Worm (Caenorhabditis elegans): Measurements from ENCODE around the gene F14F9.3.

Gene F14F9.3

DNA sequence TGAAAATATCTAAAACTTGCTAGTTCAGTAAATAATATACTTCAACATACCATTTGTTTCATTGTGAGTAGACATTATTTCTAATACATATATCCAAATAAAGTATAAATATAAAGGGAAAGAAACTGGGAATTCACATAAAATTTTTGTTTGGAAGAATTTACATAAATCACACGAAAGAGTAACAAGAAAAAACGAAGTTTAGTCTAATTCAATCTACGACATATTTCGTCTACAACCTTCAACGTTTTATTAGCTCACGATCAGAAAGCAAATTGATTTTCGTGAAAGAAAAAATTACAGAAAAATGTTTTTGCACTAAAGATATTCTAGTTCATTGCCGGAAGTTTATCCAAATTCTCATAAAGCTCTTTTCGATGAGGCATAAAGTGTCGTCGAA is 41.0 kb upstream of the F14F9.3 start, which contains the start of gene C04F5.2 (continued):
- TF ChIP-seq ceh-88 (GFP tag; IDR thresholded peaks at IDR 0.05) (no peak), pqm-1 (tag; optimal IDR thresholded peaks at IDR 0.05) (no peak), dpl-1 (GFP tag; optimal IDR thresholded peaks at IDR 0.05) (no peak), nhr-85 (tag) (no peak)

DNA sequence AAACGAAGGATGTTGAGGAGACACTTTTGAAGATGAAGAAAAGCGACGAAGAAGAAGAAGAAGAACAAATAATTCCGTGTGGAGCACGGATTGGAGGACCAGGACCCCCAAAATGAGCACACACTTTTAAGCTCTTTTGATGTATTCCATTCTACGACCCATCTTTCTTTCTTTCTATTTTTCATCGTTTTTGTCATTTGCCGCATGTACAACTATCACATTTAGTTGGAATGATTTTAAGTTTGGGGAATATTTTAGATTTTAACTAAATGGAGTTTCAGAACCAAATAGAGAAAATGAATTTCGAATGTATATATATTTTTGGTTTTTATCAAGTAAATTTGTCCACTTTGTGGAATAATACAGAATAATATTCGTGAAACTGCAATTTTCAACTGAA is 39.1 kb upstream of the F14F9.3 start, which contains the start of gene unc-46:
Gene unc-46 (minus strand): TSS at position 101 of the 400 bp plus-strand sequence.
- TF ChIP-seq ceh-88 (GFP tag; IDR thresholded peaks at IDR 0.05) (no peak), ets-5 (GFP tag; IDR thresholded peaks at IDR 0.05) (no peak), nhr-11 (tag; optimal IDR thresholded peaks at IDR 0.05) (no peak), efl-1 (optimal IDR thresholded peaks at IDR 0.05) (no peak), efl-1 (GFP tag; optimal IDR thresholded peaks at IDR 0.05 in 1 of 2) (peak in 1 of 2 experiments; percentile 72)

DNA sequence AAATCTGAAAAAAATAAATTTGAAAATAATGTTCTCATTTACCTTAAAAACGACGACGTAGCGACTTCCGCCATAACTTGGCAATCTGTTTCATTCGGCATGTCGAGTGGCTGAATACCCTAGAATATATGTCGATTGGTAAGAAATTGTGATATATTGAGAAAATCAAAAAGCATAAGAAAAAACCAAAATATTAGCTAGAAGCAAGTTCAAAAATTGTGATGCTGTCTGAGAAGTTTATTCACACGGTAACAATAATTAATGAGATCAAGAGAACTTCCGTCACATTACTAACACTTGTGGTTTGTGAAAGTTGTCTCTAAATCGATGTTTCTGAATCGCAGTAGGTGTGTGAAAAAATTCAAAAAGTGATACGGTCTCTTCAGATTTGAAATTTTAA is 36.0 kb upstream of the F14F9.3 start, which contains the start of gene srab-1:
Gene srab-1 (minus strand): TSS at position 101 of the 400 bp plus-strand sequence.
- TF ChIP-seq C34B4.2 (tag; optimal IDR thresholded peaks at IDR 0.05) (no peak), alr-1 (tag; optimal IDR thresholded peaks at IDR 0.05; ENCODE audit: borderline replicate concordance) (no peak), unc-86 (tag; optimal IDR thresholded peaks at IDR 0.05) (no peak), jun-1 (tag; optimal IDR thresholded peaks at IDR 0.05) (no peak), unc-130 (tag; optimal IDR thresholded peaks at IDR 0.05) (no peak), snu-23 (GFP tag; optimal IDR thresholded peaks at IDR 0.05) (no peak), ceh-8 (GFP tag; optimal IDR thresholded peaks at IDR 0.05) (no peak)

DNA sequence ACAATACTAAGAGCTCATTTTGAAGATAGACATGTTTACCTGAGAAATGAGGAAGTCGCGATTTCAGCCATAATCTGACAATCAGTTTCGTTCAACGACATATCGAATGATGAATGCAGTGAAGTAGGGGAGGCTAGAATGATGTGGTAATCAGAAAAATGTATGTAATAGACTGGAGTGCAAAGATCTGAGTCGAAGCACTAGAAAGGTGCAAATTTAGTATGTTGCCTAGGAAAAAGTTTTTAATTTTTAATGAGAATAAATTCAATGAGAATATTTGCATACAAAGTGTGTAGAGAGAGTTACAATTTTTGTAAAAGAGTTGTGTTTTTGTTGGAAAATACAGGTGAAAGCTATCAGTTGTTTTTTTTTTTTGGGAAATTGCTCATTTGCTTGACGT is 33.1 kb upstream of the F14F9.3 start, which contains the start of gene srab-2:
Gene srab-2 (minus strand): TSS at position 101 of the 400 bp plus-strand sequence.
- TF ChIP-seq unc-62 (GFP tag; optimal IDR thresholded peaks at IDR 0.05) (no peak), ces-1 (GFP tag; optimal IDR thresholded peaks at IDR 0.05) (no peak), nhr-85 (tag) (no peak), mep-1 (tag; optimal IDR thresholded peaks at IDR 0.05) (no peak), mef-2 (tag; optimal IDR thresholded peaks at IDR 0.05) (no peak), fos-1 (tag; optimal IDR thresholded peaks at IDR 0.05) (no peak), unc-130 (tag; optimal IDR thresholded peaks at IDR 0.05) (no peak), dpl-1 (GFP tag; optimal IDR thresholded peaks at IDR 0.05) (no peak), nhr-20 (tag; optimal IDR thresholded peaks at IDR 0.05) (no peak), ama-1 (optimal IDR thresholded peaks at IDR 0.05) (no peak), lin-14 (GFP tag; optimal IDR thresholded peaks at IDR 0.05) (no peak), tlp-1 (tag; optimal IDR thresholded peaks at IDR 0.05) (no peak), hlh-17 (GFP tag; optimal IDR thresholded peaks at IDR 0.05; ENCODE audit: borderline replicate concordance) (no peak), irx-1 (tag; optimal IDR thresholded peaks at IDR 0.05) (no peak), zag-1 (tag; optimal IDR thresholded peaks at IDR 0.05) (no peak), vab-15 (tag; optimal IDR thresholded peaks at IDR 0.05) (no peak), nhr-77 (tag; optimal IDR thresholded peaks at IDR 0.05) (no peak)

DNA sequence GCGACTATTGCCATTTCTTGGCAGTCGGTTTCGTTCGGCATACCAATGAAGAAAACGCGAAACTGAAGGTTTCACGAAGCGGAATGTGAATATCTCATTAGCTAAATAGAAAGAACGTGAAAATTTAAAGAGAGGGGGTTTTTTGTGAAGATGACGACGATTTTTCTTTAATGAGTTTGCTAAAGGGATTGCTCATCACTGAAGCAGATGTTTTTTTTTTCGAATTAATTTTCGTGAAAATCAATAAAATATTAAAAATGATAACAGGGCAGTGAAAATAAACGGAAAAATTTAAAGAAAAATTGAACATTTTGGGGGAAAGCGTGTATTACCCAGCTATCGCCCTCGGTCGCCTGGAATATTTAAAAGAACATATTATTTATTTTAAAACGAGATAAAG is 30.2 kb upstream of the F14F9.3 start, which contains the start of gene srab-3:
Gene srab-3 (minus strand): TSS at position 101 of the 400 bp plus-strand sequence.
- TF ChIP-seq fkh-8 (tag; optimal IDR thresholded peaks at IDR 0.05), result peak; percentile 28
- TF ChIP-seq vab-15 (tag; optimal IDR thresholded peaks at IDR 0.05), result no peak

DNA sequence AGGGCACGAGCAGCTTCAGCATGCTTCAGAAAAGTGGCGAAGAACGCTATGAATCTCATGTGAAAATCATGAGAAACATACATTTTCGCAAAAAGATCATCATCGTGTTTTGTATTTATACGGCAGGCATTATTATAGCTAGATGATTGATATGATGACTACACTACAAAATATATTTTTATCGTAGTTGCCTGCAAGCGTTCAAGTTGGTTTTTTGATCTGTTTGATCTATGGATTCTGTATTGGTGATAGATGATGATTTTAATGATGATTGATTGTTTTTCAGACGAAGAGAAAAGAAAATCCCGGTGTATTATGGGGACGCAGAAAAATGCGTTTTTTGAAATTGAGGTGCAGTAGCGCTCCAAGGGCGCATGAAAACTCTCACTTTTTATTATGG is 27.3 kb upstream of the F14F9.3 start, which contains the start of gene ugt-63:
Gene ugt-63 (minus strand): TSS at position 89 of the 400 bp plus-strand sequence.
- TF ChIP-seq nhr-85 (tag) (peak; percentile 51), tbx-2 (tag; optimal IDR thresholded peaks at IDR 0.05) (no peak), nhr-12 (tag; optimal IDR thresholded peaks at IDR 0.05) (no peak), nhr-20 (tag; optimal IDR thresholded peaks at IDR 0.05) (peak; percentile 55), efl-1 (optimal IDR thresholded peaks at IDR 0.05) (no peak), efl-1 (GFP tag; optimal IDR thresholded peaks at IDR 0.05 in 1 of 2) (peak in 1 of 2 experiments; percentile 29)
